Fruit fly (Drosophila melanogaster) whole organism, larva: ENCODE results near the gene CG8419.
A peak's percentile ranks its signal among the peaks of the same experiment; 100 is the strongest.

ENCODE experiments used
- noc ChIP-seq: fragments of 200-800 bp; sonication (Bioruptor generic); optimal IDR thresholded peaks from 3 replicates; lab custom pipeline; 2019; ENCODE audit warnings: missing biosample characterization, mild to moderate bottlenecking, missing genetic modification characterization, moderate library complexity

The CG8419 gene

DNA sequence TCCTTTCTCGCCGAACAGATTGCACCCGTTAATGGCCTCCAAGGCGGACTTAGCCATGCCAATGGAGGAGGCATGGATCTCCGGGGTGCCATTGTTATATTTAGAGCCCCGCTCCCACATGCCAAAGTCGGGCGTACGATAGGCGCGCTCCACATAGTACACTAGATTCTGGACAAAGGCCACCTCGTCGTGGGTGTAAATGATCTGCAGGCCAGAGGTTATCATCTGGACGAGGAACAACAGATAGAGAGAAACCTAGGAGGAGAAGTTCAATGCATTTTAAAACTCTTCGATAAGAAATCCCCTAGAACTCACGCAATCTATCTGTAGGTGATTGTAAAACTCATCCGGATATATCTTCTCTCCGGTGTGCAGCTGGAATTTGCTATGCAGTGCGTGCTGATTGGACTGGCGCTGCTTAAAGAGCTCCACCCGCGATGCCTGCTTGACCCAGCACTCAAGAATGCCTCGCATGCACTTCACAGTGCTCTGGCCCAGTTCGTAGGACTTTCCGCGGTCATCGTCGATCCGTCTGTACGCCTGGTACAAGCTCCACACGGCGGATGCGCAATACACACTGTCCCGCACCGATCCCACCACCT is 10.1 kb upstream of the CG8419 start:
- TF ChIP-seq noc (tag; lab: Kevin White, UChicago): no peak

DNA sequence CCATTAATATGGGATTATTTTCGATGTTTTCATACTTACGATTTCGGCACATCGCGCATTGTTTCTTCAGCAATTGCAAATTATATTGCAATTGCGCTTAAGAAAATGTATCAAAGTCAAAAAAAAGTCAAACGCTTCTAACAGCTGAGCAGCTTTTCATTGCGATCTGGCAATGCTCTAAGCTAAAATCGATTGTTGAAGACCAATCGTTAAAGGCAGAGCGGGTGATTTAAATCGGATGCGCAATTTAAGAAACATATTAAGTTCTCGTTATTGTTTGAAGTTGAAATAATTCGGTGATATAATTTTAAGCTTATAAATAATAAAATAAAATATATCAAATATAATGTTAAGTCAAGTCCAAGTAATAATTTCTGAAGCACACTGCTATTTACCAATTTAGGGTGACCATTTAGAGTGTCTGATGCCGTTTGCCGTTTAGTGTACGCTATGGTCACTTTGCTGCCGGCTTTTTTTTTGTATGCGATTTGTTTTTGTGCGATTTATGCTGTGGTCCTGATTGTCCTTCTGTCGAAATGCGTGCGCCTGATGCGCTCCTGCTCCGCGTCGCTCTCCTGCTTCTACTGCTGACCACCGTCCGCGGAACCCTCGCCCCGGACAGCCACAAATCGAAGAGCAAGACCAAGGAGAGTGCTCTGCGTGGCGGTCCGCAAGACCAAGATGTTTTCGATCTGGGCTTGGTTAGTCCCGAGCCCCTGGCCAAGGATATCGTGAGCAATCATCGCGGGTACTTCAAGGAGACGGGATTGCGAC is 9.0 kb upstream of the CG8419 start, which contains the start of the genes CG8475 and CG8460:
CG8475 (minus strand) TSS at position 162 of the 774 bp plus-strand sequence.
CG8460 (plus strand) TSS at position 437 of the 774 bp plus-strand sequence.
- no peak for TF ChIP-seq noc (tag; lab: Kevin White, UChicago)

- no peak for TF ChIP-seq noc (tag; lab: Kevin White, UChicago)
These were observed 7.2 kb upstream of the CG8419 start, which contains the start of gene PGAP5 for dm6 chr2L:8198757-8199156. PGAP5 (plus strand) TSS chr2L:8198882.

dm6 chr2L:8202569-8202968 is 3.4 kb upstream of the CG8419 start:
- no peak for TF ChIP-seq noc (tag; lab: Kevin White, UChicago)

- peak; percentile 9 for TF ChIP-seq noc (tag; lab: Kevin White, UChicago)
These were observed 2.2 kb upstream of the CG8419 start for dm6 chr2L:8203748-8204147.

DNA sequence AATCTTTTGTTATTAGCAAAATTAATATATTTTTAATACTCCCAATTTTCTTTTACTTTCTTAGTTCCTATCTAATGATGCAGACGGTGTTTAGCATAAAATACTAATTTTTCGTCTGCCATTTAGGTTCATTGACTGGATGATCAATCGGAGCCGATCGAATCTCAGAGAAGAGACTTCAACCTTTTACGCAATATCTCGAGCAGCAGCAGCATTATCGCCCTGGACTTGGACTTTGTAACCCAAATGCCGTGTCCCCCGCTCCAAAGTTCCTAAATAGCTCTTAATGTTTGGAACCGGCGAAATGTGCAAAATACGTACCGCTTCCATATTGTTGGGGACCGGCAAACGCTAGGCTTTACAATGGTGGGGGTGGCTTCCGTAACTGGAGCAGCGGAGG is 1.6 kb upstream of the CG8419 start:
- TF ChIP-seq noc (tag; lab: Kevin White, UChicago): no peak

DNA sequence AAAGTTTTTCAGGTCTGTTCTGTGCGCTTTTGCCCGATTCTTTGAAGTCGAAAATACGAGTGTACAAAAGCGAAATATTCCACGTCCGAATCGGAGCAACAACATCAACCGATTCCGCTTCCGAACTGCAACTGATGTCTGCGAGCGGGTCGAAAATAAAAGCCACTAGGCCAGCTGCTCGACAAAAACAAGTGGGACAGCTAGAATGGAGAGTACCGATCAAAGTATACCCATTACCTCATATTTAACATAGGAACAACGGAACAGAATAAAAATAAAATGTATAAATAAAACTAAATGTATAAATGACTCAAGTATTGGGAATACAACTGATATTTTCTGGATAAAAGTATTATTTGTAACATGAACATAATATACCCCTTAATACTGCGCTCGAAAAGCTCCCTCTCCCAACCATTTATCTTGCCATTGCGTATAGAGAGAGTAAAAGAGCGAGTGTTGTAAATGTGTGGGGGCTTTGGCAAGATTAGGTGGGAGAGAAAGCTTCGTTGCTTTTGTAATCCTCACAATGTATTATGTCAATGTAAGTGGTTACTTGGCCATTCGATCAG is 889 bp upstream of the CG8419 start, which contains the start of gene SLC5A11:
SLC5A11 (minus strand) TSS at position 137 of the 572 bp plus-strand sequence.
- TF ChIP-seq noc (tag; lab: Kevin White, UChicago): peak; percentile 98

- TF ChIP-seq noc (tag; lab: Kevin White, UChicago): no peak
These were observed 3.4 kb downstream of the CG8419 start for dm6 chr2L:8209362-8209761.

DNA sequence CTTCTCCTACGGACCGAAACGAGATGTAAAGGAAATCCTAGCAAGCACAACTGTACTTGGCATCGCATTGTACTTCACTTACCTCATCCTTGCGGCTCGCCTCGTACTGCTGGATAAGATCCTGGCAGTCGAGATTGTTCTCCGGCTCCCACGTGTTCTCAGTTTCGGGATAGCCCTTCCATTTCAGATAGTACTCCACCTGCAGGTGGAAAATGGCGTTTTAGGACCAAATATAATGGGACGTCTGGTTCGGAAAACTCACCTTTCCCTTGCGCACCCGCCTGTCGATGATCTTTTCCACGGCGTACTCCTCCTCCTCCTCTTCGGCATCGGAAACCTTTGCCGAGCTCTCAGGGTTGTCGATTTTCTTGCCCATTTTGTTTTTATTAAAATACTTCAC is 4.5 kb downstream of the CG8419 start:
- no peak for TF ChIP-seq noc (tag; lab: Kevin White, UChicago)

- peak; percentile 67 for TF ChIP-seq noc (tag; lab: Kevin White, UChicago)
These were observed 5.1 kb downstream of the CG8419 start, which contains the start of gene Ssb-c31a for dm6 chr2L:8211070-8211469. Ssb-c31a (plus strand) TSS chr2L:8211347.

DNA sequence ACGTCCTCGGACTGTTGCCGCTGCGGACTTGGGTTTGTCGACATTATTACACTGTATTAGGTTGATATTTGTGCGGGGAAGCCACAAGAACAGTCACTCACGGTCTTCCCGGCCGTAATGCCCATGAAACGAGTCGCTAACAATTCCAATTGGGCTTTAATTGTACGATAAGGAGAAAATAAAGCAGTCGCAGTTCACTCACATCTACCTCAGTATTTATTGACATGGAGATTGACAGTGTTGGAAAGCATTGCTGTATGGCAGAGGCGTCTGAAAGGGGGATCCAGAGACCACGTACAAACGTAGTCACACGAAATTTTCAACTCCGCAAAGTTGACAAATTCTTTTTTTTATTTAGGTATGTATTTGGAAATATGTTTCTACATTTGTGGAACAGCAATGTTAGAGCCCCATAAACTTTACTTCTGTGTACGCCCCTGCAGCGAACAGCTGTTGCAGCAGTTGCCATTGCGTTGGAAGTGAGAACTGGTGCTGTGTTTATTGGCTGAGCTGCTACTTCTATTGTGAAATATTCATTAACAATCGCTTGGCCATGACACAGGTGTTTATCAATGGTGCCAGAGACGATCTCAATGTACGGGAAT is 6.8 kb downstream of the CG8419 start, which contains the start of the genes CG8372 and CG8360:
CG8372 (minus strand) TSS at position 237 of the 605 bp plus-strand sequence.
CG8360 (plus strand) TSS at position 294 of the 605 bp plus-strand sequence.
- TF ChIP-seq noc (tag; lab: Kevin White, UChicago): peak; percentile 98

DNA sequence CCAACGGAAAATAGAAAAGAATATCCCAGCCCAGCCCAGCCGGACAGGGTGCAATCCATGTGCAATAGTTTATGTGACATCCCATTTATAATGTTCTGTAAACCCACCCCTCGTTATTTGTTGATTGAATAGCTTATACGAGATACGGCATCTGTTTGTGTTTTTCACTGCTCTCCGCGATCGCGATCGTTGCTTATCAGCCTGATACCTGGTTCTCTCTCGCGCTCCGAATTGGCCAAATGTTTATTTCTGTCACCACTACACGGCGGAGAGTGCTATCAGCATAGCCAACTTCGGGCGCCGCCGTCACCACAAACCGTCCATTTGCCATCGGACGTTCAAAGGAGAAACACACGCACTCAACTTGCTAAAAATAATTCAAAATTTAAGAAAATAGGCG is 8.0 kb downstream of the CG8419 start, which contains the start of gene CG8353:
CG8353 (plus strand) TSS at position 59 of the 400 bp plus-strand sequence.
- peak; percentile 27 for TF ChIP-seq noc (tag; lab: Kevin White, UChicago)

DNA sequence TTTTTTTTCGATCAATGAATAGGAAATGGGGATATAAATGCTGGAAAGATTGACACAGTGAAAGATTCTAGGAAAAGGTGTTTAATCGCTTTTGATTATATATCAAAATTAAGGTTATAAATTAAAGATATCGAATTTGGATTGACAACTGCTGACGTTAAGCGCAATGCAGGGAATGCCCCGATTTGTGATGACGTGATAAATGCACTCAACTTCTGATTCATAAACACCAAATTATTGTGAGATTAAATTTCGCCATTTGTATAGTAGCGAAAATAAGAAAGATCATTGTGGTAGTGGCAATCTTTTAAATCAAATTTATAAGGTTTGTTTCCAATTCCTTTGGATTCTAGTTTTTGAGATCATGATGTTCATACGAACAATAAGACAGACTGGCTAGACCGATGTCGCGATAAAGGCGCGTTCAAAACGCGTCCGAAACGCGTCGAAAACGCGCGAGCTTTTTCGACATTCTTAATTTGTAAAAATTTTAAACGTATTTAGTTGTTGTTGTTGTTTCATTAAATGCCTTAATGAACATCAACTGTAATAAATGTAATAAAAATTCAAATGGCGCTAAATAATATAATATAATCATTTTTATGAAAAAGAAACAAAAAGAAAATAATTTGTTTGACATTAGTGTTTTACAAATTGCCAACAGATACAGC is 9.4 kb downstream of the CG8419 start, which contains the start of gene CG8349:
CG8349 (plus strand) TSS at position 657 of the 671 bp plus-strand sequence.
- no peak for TF ChIP-seq noc (tag; lab: Kevin White, UChicago)

dm6 chr2L:8217917-8218316 is 11.9 kb downstream of the CG8419 start, which contains the start of gene CG8292:
CG8292 (minus strand) TSS chr2L:8218017.
- TF ChIP-seq noc (tag; lab: Kevin White, UChicago): no peak
